Fruit fly (Drosophila melanogaster): ENCODE results near the gene CG18549.

CG18549 gene

dm6 chr3R:12439401-12440143, 9.5 kb upstream of the CG18549 start, which contains the start of gene Desat1 (continued):
- TF ChIP-seq BtbVII (GFP tag; optimal IDR thresholded peaks at IDR 0.05) (peak; percentile 46), Dek (tag; optimal IDR thresholded peaks at IDR 0.05) (no peak), CG10654 (GFP tag; optimal IDR thresholded peaks at IDR 0.05) (no peak), Trl (optimal IDR thresholded peaks at IDR 0.05) (no peak), Trl (GFP tag; optimal IDR thresholded peaks at IDR 0.05) (no peak), Kr (GFP tag; optimal IDR thresholded peaks at IDR 0.05) (peak; percentile 98), Lpt (GFP tag; optimal IDR thresholded peaks at IDR 0.05) (no peak), CG33557 (GFP tag; optimal IDR thresholded peaks at IDR 0.05) (peak; percentile 23), grau (tag; optimal IDR thresholded peaks at IDR 0.05) (peak; percentile 16), disco-r (GFP tag; optimal IDR thresholded peaks at IDR 0.05) (no peak), mld (GFP tag; IDR thresholded peaks at IDR 0.05; ENCODE audit: partially characterized antibody) (peak; percentile 72), trem (tag; optimal IDR thresholded peaks at IDR 0.05) (peak; percentile 79), CG17186 (GFP tag; optimal IDR thresholded peaks at IDR 0.05) (peak; percentile 12), gcm (GFP tag; optimal IDR thresholded peaks at IDR 0.05) (peak; percentile 27), pzg (GFP tag; optimal IDR thresholded peaks at IDR 0.05) (peak; percentile 63), H2.0 (GFP tag; IDR thresholded peaks at IDR 0.05) (no peak), NC2β (GFP tag; optimal IDR thresholded peaks at IDR 0.05) (peak; percentile 4), CG6765 (GFP tag; optimal IDR thresholded peaks at IDR 0.05) (peak; percentile 14), nerfin-1 (tag; optimal IDR thresholded peaks at IDR 0.05) (peak; percentile 19), nerfin-2 (GFP tag; IDR thresholded peaks at IDR 0.05; ENCODE audit: partially characterized antibody) (peak; percentile 77), CG9437 (GFP tag; optimal IDR thresholded peaks at IDR 0.05) (no peak), CG17802 (tag; optimal IDR thresholded peaks at IDR 0.05) (no peak), CG9876 (GFP tag; optimal IDR thresholded peaks at IDR 0.05) (no peak), cas (GFP tag; IDR thresholded peaks at IDR 0.05) (no peak), CG42726 (GFP tag; IDR thresholded peaks at IDR 0.05; ENCODE audit: partially characterized antibody) (peak; percentile 58; the same call in 1 of the 2 replicates), esg (GFP tag; conservative IDR thresholded peaks at IDR 0.05) (no peak), CG7839 (tag; optimal IDR thresholded peaks at IDR 0.05) (no peak), CHES-1-like (GFP tag; optimal IDR thresholded peaks at IDR 0.05) (peak; percentile 5), sna (GFP tag; IDR thresholded peaks at IDR 0.05; ENCODE audit: partially characterized antibody) (peak; percentile 93), Neu2 (GFP tag; optimal IDR thresholded peaks at IDR 0.05; ENCODE audit: borderline replicate concordance) (no peak), CG13775 (GFP tag; optimal IDR thresholded peaks at IDR 0.05) (no peak), CG11723 (GFP tag; optimal IDR thresholded peaks at IDR 0.05) (no peak), lbe (GFP tag; optimal IDR thresholded peaks at IDR 0.05) (peak; percentile 50), tna (GFP tag; IDR thresholded peaks at IDR 0.05; ENCODE audit: partially characterized antibody) (peak; percentile 81), CG10267 (tag; optimal IDR thresholded peaks at IDR 0.05) (peak; percentile 50), CG17829 (tag; optimal IDR thresholded peaks at IDR 0.05) (peak; percentile 15), CG16779 (GFP tag; IDR thresholded peaks at IDR 0.05) (no peak), phol (tag; optimal IDR thresholded peaks at IDR 0.05) (peak; percentile 9), emc (GFP tag; optimal IDR thresholded peaks at IDR 0.05) (no peak), ranshi (GFP tag; IDR thresholded peaks at IDR 0.05) (no peak), CG12391 (tag; optimal IDR thresholded peaks at IDR 0.05) (peak; percentile 20), Atf6 (GFP tag; IDR thresholded peaks at IDR 0.05) (no peak), dan (GFP tag; IDR thresholded peaks at IDR 0.05) (no peak), Pdp1 (GFP tag; optimal IDR thresholded peaks at IDR 0.05) (peak in 1 of 2 experiments; percentile 60), nmo (GFP tag; optimal IDR thresholded peaks at IDR 0.05) (peak; percentile 22), CG2116 (GFP tag; optimal IDR thresholded peaks at IDR 0.05) (peak; percentile 87), gfzf (GFP tag; optimal IDR thresholded peaks at IDR 0.05) (peak; percentile 34), BEAF-32 (GFP tag; optimal IDR thresholded peaks at IDR 0.05) (peak; percentile 88)

Data from whole organism, embryonic.